Fruit fly (Drosophila melanogaster) whole organism, embryonic: ENCODE results near the gene Sgs5.
A peak's percentile ranks its signal among the peaks of the same experiment; 100 is the strongest.

Experiments
- Blimp-1 ChIP-seq: fragments of 200-800 bp; sonication (Bioruptor generic); optimal IDR thresholded peaks from 3 replicates; lab custom pipeline; 2018; ENCODE audit warnings: missing biosample characterization, missing genetic modification characterization, mild to moderate bottlenecking, moderate library complexity, missing genetic modification reagents
- CG12104 ChIP-seq: fragments of 200-800 bp; sonication (Bioruptor generic); optimal IDR thresholded peaks from 3 replicates; lab custom pipeline; 2016; ENCODE audit warnings: missing biosample characterization, missing genetic modification characterization
- CG12155 ChIP-seq: fragments of 200-800 bp; sonication (Bioruptor generic); optimal IDR thresholded peaks from 3 replicates; lab custom pipeline; 2016; ENCODE audit warnings: missing biosample characterization, missing genetic modification characterization
- CG15601 ChIP-seq: fragments of 200-800 bp; sonication (Bioruptor generic); optimal IDR thresholded peaks from 3 replicates; lab custom pipeline; 2019; ENCODE audit warnings: missing biosample characterization, mild to moderate bottlenecking, missing genetic modification characterization, moderate library complexity
- CG17186 ChIP-seq: fragments of 200-800 bp; sonication (Bioruptor generic); optimal IDR thresholded peaks from 3 replicates; lab custom pipeline; 2017; ENCODE audit warnings: missing biosample characterization, missing genetic modification reagents, missing genetic modification characterization
- CG17568 ChIP-seq: fragments of 200-800 bp; sonication (Bioruptor generic); optimal IDR thresholded peaks from 2 replicates; lab custom pipeline; 2018; ENCODE audit warnings: missing biosample characterization, mild to moderate bottlenecking, missing genetic modification characterization, moderate library complexity
- CG1832 ChIP-seq: fragments of 200-800 bp; sonication (Bioruptor generic); optimal IDR thresholded peaks from 2 replicates; lab custom pipeline; 2017; ENCODE audit warnings: missing biosample characterization, mild to moderate bottlenecking, missing genetic modification characterization, inconsistent platforms
- CG4820 ChIP-seq: fragments of 200-800 bp; sonication (Bioruptor generic); optimal IDR thresholded peaks from 3 replicates; lab custom pipeline; 2016; ENCODE audit warnings: missing biosample characterization, missing genetic modification characterization
- CG7556 ChIP-seq: fragments of 200-800 bp; sonication (Bioruptor generic); optimal IDR thresholded peaks from 2 replicates; lab custom pipeline; 2017; ENCODE audit warnings: missing biosample characterization, mild to moderate bottlenecking, missing genetic modification characterization
- CG9215 ChIP-seq: fragments of 200-800 bp; sonication (Bioruptor generic); IDR thresholded peaks from 2 replicates; pipeline ENCODE4 v1.3.6; 2022; ENCODE audit warnings: missing biosample characterization, missing genetic modification characterization
- CG9609 ChIP-seq: fragments of 200-800 bp; sonication (Bioruptor generic); optimal IDR thresholded peaks from 3 replicates; lab custom pipeline; 2016; ENCODE audit warnings: missing biosample characterization, missing genetic modification characterization
- CrebB ChIP-seq: fragments of 200-800 bp; sonication (Bioruptor generic); optimal IDR thresholded peaks from 3 replicates; lab custom pipeline; 2018; ENCODE audit warnings: missing biosample characterization, mild to moderate bottlenecking, missing genetic modification characterization
- Deaf1 ChIP-seq: fragments of 200-800 bp; optimal IDR thresholded peaks from 3 replicates; lab custom pipeline; 2019; ENCODE audit warnings: missing biosample characterization, mild to moderate bottlenecking, missing genetic modification characterization, moderate library complexity
- Elba2 ChIP-seq: fragments of 200-800 bp; sonication (Bioruptor generic); optimal IDR thresholded peaks from 3 replicates; lab custom pipeline; 2016; ENCODE audit warnings: missing biosample characterization, missing genetic modification characterization
- HLH54F ChIP-seq: fragments of 200-800 bp; sonication (Bioruptor generic); optimal IDR thresholded peaks from 3 replicates; lab custom pipeline; 2016; ENCODE audit warnings: missing biosample characterization, missing genetic modification characterization
- HmgD ChIP-seq: fragments of 200-800 bp; sonication (Bioruptor generic); optimal IDR thresholded peaks from 3 replicates; lab custom pipeline; 2016; ENCODE audit warnings: missing biosample characterization, missing genetic modification characterization
- Hr78 ChIP-seq, 2 experiments: fragments of 200-800 bp in 1 of 2; fragments of >200 bp in 1 of 2; sonication (Bioruptor generic) in 1 of 2; optimal IDR thresholded peaks; 2 replicates each; lab custom pipeline; 2017 to 2019; ENCODE audit warnings: missing biosample characterization in 2 of 2, missing genetic modification characterization in 2 of 2, mild to moderate bottlenecking in 1 of 2, moderate library complexity in 1 of 2
- Hsf ChIP-seq: fragments of 200-800 bp; sonication (Bioruptor generic); optimal IDR thresholded peaks from 3 replicates; lab custom pipeline; 2016; ENCODE audit warnings: missing biosample characterization, missing genetic modification characterization
- Nf-YB ChIP-seq: fragments of 200-800 bp; sonication (Bioruptor generic); optimal IDR thresholded peaks from 3 replicates; lab custom pipeline; 2019; ENCODE audit warnings: missing biosample characterization, mild to moderate bottlenecking, missing genetic modification characterization, moderate library complexity
- Nf-YC ChIP-seq: fragments of 200-800 bp; optimal IDR thresholded peaks from 3 replicates; lab custom pipeline; 2019; ENCODE audit warnings: missing biosample characterization, mild to moderate bottlenecking, missing genetic modification characterization, moderate library complexity
- Ravus ChIP-seq: fragments of 200-800 bp; sonication (Bioruptor generic); IDR thresholded peaks from 2 replicates; pipeline ENCODE4 v1.3.6; 2022; ENCODE audit warnings: missing biosample characterization, missing genetic modification characterization
- Scr ChIP-seq: fragments of 200-800 bp; sonication (Bioruptor generic); IDR thresholded peaks from 2 replicates; pipeline ENCODE4 v1.3.6; 2022; ENCODE audit warnings: missing biosample characterization, missing genetic modification characterization; ENCODE audit not compliant: partially characterized antibody
- Sry-β ChIP-seq: fragments of 200-800 bp; sonication (Bioruptor generic); optimal IDR thresholded peaks from 2 replicates; lab custom pipeline; 2018; ENCODE audit warnings: missing biosample characterization, mild to moderate bottlenecking, missing genetic modification characterization, moderate library complexity
- Stat92E ChIP-seq, 3 experiments: fragments of >200 bp in 2 of 3; fragments of 200-800 bp in 1 of 3; sonication (Bioruptor generic) in 1 of 3; optimal IDR thresholded peaks; 2 replicates each; lab custom pipeline; 2017 to 2019; ENCODE audit warnings: missing biosample characterization in 3 of 3, missing genetic modification characterization in 3 of 3, mild to moderate bottlenecking in 1 of 3, moderate library complexity in 1 of 3
- Trl ChIP-seq, 3 experiments: fragments of >200 bp in 2 of 3; fragments of 200-800 bp in 1 of 3; sonication (Bioruptor generic) in 1 of 3; optimal IDR thresholded peaks; 2 replicates in 1 of 3; 3 replicates in 2 of 3; lab custom pipeline; 2016 to 2017; ENCODE audit warnings: missing biosample characterization in 1 of 3, missing genetic modification characterization in 1 of 3
- abd-A ChIP-seq: fragments of 200-800 bp; sonication (Bioruptor generic); optimal IDR thresholded peaks from 3 replicates; lab custom pipeline; 2019; ENCODE audit warnings: missing biosample characterization, mild to moderate bottlenecking, missing genetic modification characterization, moderate library complexity
- cg ChIP-seq: fragments of 200-800 bp; sonication (Bioruptor generic); optimal IDR thresholded peaks from 3 replicates; lab custom pipeline; 2019; ENCODE audit warnings: missing biosample characterization, mild to moderate bottlenecking, missing genetic modification characterization, moderate library complexity
- crol ChIP-seq: fragments of 200-800 bp; sonication (Bioruptor generic); IDR thresholded peaks from 2 replicates; pipeline ENCODE4 v1.3.6; 2022; ENCODE audit warnings: missing biosample characterization, missing genetic modification characterization
- esg ChIP-seq: fragments of 200-800 bp; sonication (Bioruptor generic); conservative IDR thresholded peaks from 2 replicates; pipeline ENCODE4 v1.3.6; 2022; ENCODE audit warnings: missing biosample characterization, missing genetic modification characterization
- fd102C ChIP-seq: fragments of 200-800 bp; sonication (Bioruptor generic); optimal IDR thresholded peaks from 2 replicates; lab custom pipeline; 2018; ENCODE audit warnings: missing biosample characterization, mild to moderate bottlenecking, missing genetic modification characterization, moderate library complexity
- fru ChIP-seq: fragments of >200 bp; optimal IDR thresholded peaks from 2 replicates; lab custom pipeline; 2017
- h ChIP-seq: fragments of >200 bp; optimal IDR thresholded peaks from 2 replicates; lab custom pipeline; 2017
- ham ChIP-seq: fragments of 200-800 bp; sonication (Bioruptor generic); IDR thresholded peaks from 2 replicates; pipeline ENCODE4 v1.3.6; 2022; ENCODE audit warnings: missing biosample characterization, missing genetic modification characterization
- hkb ChIP-seq, 2 experiments: fragments of 200-800 bp in 1 of 2; fragments of >200 bp in 1 of 2; sonication (Bioruptor generic) in 1 of 2; IDR thresholded peaks in 1 of 2; optimal IDR thresholded peaks in 1 of 2; 2 replicates each; pipeline versions ENCODE4 v1.3.6 to Lab custom; 2017 to 2022; ENCODE audit warnings: missing biosample characterization in 1 of 2, missing genetic modification characterization in 1 of 2
- pfk ChIP-seq: fragments of 200-800 bp; sonication (Bioruptor generic); optimal IDR thresholded peaks from 2 replicates; lab custom pipeline; 2018; ENCODE audit warnings: missing biosample characterization, mild to moderate bottlenecking, missing genetic modification characterization, moderate library complexity
- seq ChIP-seq: fragments of 200-800 bp; sonication (Bioruptor generic); IDR thresholded peaks from 2 replicates; pipeline ENCODE4 v1.3.6; 2022; ENCODE audit warnings: missing biosample characterization, missing genetic modification characterization
- slbo ChIP-seq: fragments of 200-800 bp; sonication (Bioruptor generic); IDR thresholded peaks from 2 replicates; pipeline ENCODE4 v1.3.6; 2022; ENCODE audit warnings: missing biosample characterization, missing genetic modification characterization
- tll ChIP-seq, 2 experiments: fragments of 200-800 bp in 1 of 2; fragments of >200 bp in 1 of 2; sonication (Bioruptor generic) in 1 of 2; optimal IDR thresholded peaks; 2 replicates each; lab custom pipeline; 2017 to 2019; ENCODE audit warnings: missing biosample characterization in 2 of 2, missing genetic modification characterization in 2 of 2, mild to moderate bottlenecking in 1 of 2, moderate library complexity in 1 of 2
- ttk ChIP-seq: fragments of 200-800 bp; sonication (Bioruptor generic); IDR thresholded peaks from 2 replicates; pipeline ENCODE4 v2.1.2; 2022; ENCODE audit warnings: missing biosample characterization, missing genetic modification characterization
- usp ChIP-seq: fragments of >200 bp; optimal IDR thresholded peaks from 2 replicates; lab custom pipeline; 2017; ENCODE audit warnings: missing biosample characterization, missing genetic modification characterization
- yki ChIP-seq: fragments of >200 bp; optimal IDR thresholded peaks from 3 replicates; lab custom pipeline; 2018
- z ChIP-seq: fragments of 200-800 bp; sonication (Bioruptor generic); IDR thresholded peaks from 3 replicates; pipeline ENCODE4 v1.3.6; 2022; ENCODE audit warnings: missing biosample characterization, missing genetic modification characterization

Gene Sgs5

dm6 chr3R:17550827-17551468, 44.2 kb upstream of the Sgs5 start (continued):
- TF ChIP-seq CG4820 (GFP tag; lab: Kevin White, UChicago): peak; percentile 55
- no peak for TF ChIP-seq usp (GFP tag; lab: Kevin White, UChicago)
- TF ChIP-seq Sry-β (GFP tag; lab: Kevin White, UChicago): no peak
- TF ChIP-seq fd102C (GFP tag; lab: Kevin White, UChicago): peak; percentile 62
- no peak for TF ChIP-seq Hr78 (GFP tag; optimal IDR thresholded peaks at IDR 0.05; lab: Kevin White, UChicago)
- TF ChIP-seq Stat92E (GFP tag; optimal IDR thresholded peaks at IDR 0.05; lab: Kevin White, UChicago): no peak
- no peak for TF ChIP-seq Scr (GFP tag; lab: Robert Waterston, UW)
- TF ChIP-seq fru: no peak
- TF ChIP-seq CrebB: no peak
- peak; percentile 44 for TF ChIP-seq Hsf (GFP tag; lab: Kevin White, UChicago)
- TF ChIP-seq CG17186 (GFP tag; lab: Kevin White, UChicago): no peak
- no peak for TF ChIP-seq CG15601 (tag; lab: Kevin White, UChicago)
- TF ChIP-seq ham (GFP tag; lab: Robert Waterston, UW): no peak
- TF ChIP-seq CG12155 (GFP tag; lab: Kevin White, UChicago): peak; percentile 29
- no peak for TF ChIP-seq hkb (optimal IDR thresholded peaks at IDR 0.05; lab: Kevin White, UChicago)
- 0 out of 2 replicates have a peak, but pooled peaks have one; percentile 11 for TF ChIP-seq hkb (GFP tag; IDR thresholded peaks at IDR 0.05; lab: Robert Waterston, UW)
- peak; percentile 27; the same call in 1 of the 2 replicates for TF ChIP-seq slbo (GFP tag; lab: Robert Waterston, UW)
- TF ChIP-seq CG9609 (GFP tag; lab: Kevin White, UChicago): peak; percentile 14
- no peak for TF ChIP-seq CG9215 (GFP tag; lab: Robert Waterston, UW)
- TF ChIP-seq Ravus (GFP tag; lab: Robert Waterston, UW): no peak

dm6 chr3R:17557487-17557886, 37.7 kb upstream of the Sgs5 start:
- TF ChIP-seq pfk (GFP tag; lab: Kevin White, UChicago) (peak; percentile 86), CG7556 (GFP tag; lab: Kevin White, UChicago) (no peak), Blimp-1 (GFP tag; lab: Kevin White, UChicago) (peak; percentile 35), z (GFP tag; lab: Robert Waterston, UW) (0 out of 3 replicates have a peak, but pooled peaks have one; percentile 25), HmgD (GFP tag; lab: Kevin White, UChicago) (no peak), CG17568 (GFP tag; lab: Kevin White, UChicago) (no peak), Nf-YB (GFP tag; lab: Kevin White, UChicago) (peak; percentile 96), crol (GFP tag; lab: Robert Waterston, UW) (0 out of 2 replicates have a peak, but pooled peaks have one; percentile 2), esg (no peak), abd-A (peak; percentile 35), ttk (GFP tag; lab: Robert Waterston, UW) (no peak), cg (GFP tag; lab: Kevin White, UChicago) (peak; percentile 34), seq (peak; percentile 60; the same call in 1 of the 2 replicates), tll (GFP tag; optimal IDR thresholded peaks at IDR 0.05; lab: Kevin White, UChicago) (peak in 1 of 2 experiments; percentile 11), CG1832 (peak; percentile 58), Elba2 (GFP tag; lab: Kevin White, UChicago) (no peak), HLH54F (GFP tag; lab: Kevin White, UChicago) (no peak), CG12104 (GFP tag; lab: Kevin White, UChicago) (no peak), Trl (optimal IDR thresholded peaks at IDR 0.05; lab: Kevin White, UChicago) (peak; percentile 85 to 86), Trl (GFP tag; optimal IDR thresholded peaks at IDR 0.05; lab: Kevin White, UChicago) (no peak), h (lab: Kevin White, UChicago) (no peak), Deaf1 (tag; lab: Kevin White, UChicago) (peak; percentile 6), Nf-YC (tag; lab: Kevin White, UChicago) (peak; percentile 96), yki (lab: Kevin White, UChicago) (peak; percentile 74)
- TF ChIP-seq, all 482 proteins: peak for 14
